Worm (Caenorhabditis elegans) whole organism, young adult: ENCODE results near the gene B0507.2.

Experiments
- F57A8.1 ChIP-seq: fragments of 200-800 bp; sonication (Bioruptor generic); optimal IDR thresholded peaks from 2 replicates; lab custom pipeline; 2018; ENCODE audit warnings: mild to moderate bottlenecking, missing genetic modification characterization, moderate library complexity, missing compliant biosample characterization
- ama-1 ChIP-seq, 3 experiments: fragments of 150-350 bp in 1 of 3; sonication (generic microtip) in 2 of 3; optimal IDR thresholded peaks; 2 replicates each; lab custom pipeline; 2014 to 2018; ENCODE audit warnings: missing biosample characterization in 2 of 3, missing genetic modification characterization in 2 of 3, missing genetic modification reagents in 2 of 3
- atf-7 ChIP-seq: sonication (generic microtip); optimal IDR thresholded peaks from 2 replicates; lab custom pipeline; 2017; ENCODE audit warnings: mild to moderate bottlenecking, missing genetic modification characterization, missing compliant biosample characterization
- ceh-58 ChIP-seq: fragments of 200-800 bp; sonication (Bioruptor generic); IDR thresholded peaks from 2 replicates; pipeline ENCODE4 v1.3.6; 2022; ENCODE audit warnings: missing genetic modification characterization, missing compliant biosample characterization
- dpl-1 ChIP-seq: fragments of 150-350 bp; optimal IDR thresholded peaks from 2 replicates; lab custom pipeline; 2014; ENCODE audit warnings: missing biosample characterization, missing genetic modification reagents, missing genetic modification characterization
- lin-54 ChIP-seq: fragments of 200-800 bp; sonication (Bioruptor generic); optimal IDR thresholded peaks from 2 replicates; lab custom pipeline; 2018; ENCODE audit warnings: mild to moderate bottlenecking, missing genetic modification characterization, missing compliant biosample characterization
- nhr-179 ChIP-seq: sonication (generic microtip); optimal IDR thresholded peaks from 2 replicates; lab custom pipeline; 2016; ENCODE audit warnings: mild to moderate bottlenecking, missing genetic modification characterization, missing compliant biosample characterization
- unc-62 ChIP-seq: fragments of 150-350 bp; optimal IDR thresholded peaks from 2 replicates; lab custom pipeline; 2014; ENCODE audit warnings: missing biosample characterization, missing genetic modification reagents, missing genetic modification characterization
- ztf-26 ChIP-seq: sonication (generic microtip); optimal IDR thresholded peaks from 2 replicates; lab custom pipeline; 2017; ENCODE audit warnings: missing genetic modification characterization, missing compliant biosample characterization

DNA sequence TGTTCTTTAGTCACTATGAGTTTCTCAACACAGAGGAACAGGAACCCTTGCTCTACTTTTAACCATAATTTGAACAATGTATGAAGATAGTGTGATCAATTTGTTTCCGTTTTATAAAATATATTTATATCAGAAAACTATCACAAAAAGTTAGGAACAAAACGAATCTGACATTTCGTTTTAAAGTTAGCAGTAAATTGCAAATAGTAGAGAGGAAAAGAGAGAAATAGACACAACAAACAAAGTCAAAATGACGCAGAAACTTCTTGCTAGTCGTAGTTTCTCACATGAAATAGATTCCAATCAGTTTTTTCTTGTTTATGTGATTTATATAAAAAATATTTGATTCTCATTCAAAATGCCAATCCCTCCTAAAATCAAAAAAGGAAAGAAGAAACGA, 45.0 kb upstream of the B0507.2 start, which contains the start of gene ZC196.5:
- TF ChIP-seq ceh-58 (no peak), ztf-26 (tag; lab: Kevin White, UChicago) (no peak), dpl-1 (GFP tag; lab: Kevin White, UChicago) (no peak), unc-62 (GFP tag; lab: Kevin White, UChicago) (no peak), lin-54 (GFP tag; lab: Kevin White, UChicago) (no peak), ama-1 (optimal IDR thresholded peaks at IDR 0.05; lab: Kevin White, UChicago) (no peak), ama-1 (GFP tag; optimal IDR thresholded peaks at IDR 0.05; lab: Kevin White, UChicago) (no peak), atf-7 (tag; lab: Kevin White, UChicago) (no peak), F57A8.1 (GFP tag; lab: Kevin White, UChicago) (no peak), nhr-179 (tag; lab: Kevin White, UChicago) (no peak)
